Fruit fly (Drosophila melanogaster): Measurements from ENCODE around the gene CG13855.

Gene CG13855

DNA sequence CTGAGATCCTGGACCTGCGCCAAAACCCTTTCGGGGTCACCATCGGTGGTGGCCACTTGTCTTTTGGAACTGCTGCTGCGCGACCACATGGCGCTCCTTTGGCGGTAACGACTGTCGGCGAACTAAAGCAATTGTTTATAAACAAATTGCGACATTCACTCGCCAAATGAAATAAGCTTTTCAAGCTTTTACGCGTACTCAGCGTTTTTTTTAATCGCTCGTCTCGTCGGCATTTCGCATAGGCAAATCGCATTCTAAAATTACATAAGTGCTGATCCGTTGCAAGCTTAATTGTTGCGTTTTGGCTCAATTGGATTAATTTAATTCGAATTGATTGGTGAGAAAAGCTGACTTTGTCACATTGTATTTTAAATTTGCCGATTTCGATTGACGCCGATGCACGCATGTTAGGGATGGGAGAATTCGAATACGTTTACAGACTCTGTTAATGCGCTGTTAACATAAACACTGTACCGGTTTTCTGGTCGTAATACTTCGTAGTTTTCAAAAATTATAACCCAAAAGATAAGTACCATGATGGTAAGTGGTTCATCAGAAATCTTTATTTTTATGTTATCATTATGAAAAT lies 19.0 kb downstream of the CG13855 start, which contains the start of gene pinta (continued):
- TF ChIP-seq Dp (GFP tag; optimal IDR thresholded peaks at IDR 0.05) (peak; percentile 21), B-H1 (GFP tag; IDR thresholded peaks at IDR 0.05) (no peak), CG13287 (GFP tag; IDR thresholded peaks at IDR 0.05; ENCODE audit: partially characterized antibody) (peak; percentile 54), Meics (GFP tag; optimal IDR thresholded peaks at IDR 0.05) (no peak)

DNA sequence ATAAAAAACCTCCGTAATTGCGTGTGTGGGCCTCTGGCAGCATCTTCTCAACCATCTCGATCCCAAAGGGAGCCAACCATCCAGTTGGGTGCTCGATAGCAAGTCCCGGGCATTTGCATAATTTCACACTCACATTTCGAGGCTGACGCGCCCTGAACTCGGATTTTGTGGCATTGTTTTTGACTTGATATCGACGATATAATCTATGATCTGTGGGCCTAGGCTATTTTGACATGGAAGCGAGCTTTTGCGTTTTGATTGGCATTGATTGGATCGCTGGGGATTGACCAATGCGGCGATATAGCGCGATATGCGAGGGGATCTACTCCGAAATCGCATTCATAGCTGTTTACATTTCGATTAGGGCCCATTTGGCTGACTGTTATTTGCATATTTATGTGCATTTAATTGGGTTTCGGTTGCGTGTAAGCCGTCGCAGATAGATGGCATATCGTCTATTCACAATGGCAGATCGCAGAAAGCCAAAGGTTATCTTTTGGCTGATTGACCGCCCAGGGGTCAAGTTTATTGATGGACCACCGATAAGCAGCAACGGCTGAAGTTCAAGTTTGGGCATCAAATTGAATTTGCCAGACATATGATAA lies 26.6 kb downstream of the CG13855 start:
- TF ChIP-seq oc (tag; optimal IDR thresholded peaks at IDR 0.05) (peak; percentile 79), Awh (GFP tag; IDR thresholded peaks at IDR 0.05) (peak; percentile 70), CG12769 (tag; optimal IDR thresholded peaks at IDR 0.05) (peak; percentile 88), CG12071 (GFP tag; optimal IDR thresholded peaks at IDR 0.05) (no peak), Hr78 (GFP tag; optimal IDR thresholded peaks at IDR 0.05) (peak in 1 of 2 experiments; percentile 82), sr (GFP tag; IDR thresholded peaks at IDR 0.05) (0 out of 3 replicates have a peak, but pooled peaks have one; percentile 2), Pdp1 (GFP tag; optimal IDR thresholded peaks at IDR 0.05) (peak in 1 of 2 experiments; percentile 9), vvl (GFP tag; IDR thresholded peaks at IDR 0.05) (peak; percentile 62; the same call in 1 of the 2 replicates), CG15269 (tag; optimal IDR thresholded peaks at IDR 0.05) (peak; percentile 77), grn (GFP tag; optimal IDR thresholded peaks at IDR 0.05) (peak; percentile 79), abd-A (tag; optimal IDR thresholded peaks at IDR 0.05) (peak; percentile 96), CHES-1-like (GFP tag; optimal IDR thresholded peaks at IDR 0.05) (no peak), repo (GFP tag; optimal IDR thresholded peaks at IDR 0.05) (no peak), sd (tag; optimal IDR thresholded peaks at IDR 0.05) (peak; percentile 31), stwl (tag; optimal IDR thresholded peaks at IDR 0.05) (no peak)

DNA sequence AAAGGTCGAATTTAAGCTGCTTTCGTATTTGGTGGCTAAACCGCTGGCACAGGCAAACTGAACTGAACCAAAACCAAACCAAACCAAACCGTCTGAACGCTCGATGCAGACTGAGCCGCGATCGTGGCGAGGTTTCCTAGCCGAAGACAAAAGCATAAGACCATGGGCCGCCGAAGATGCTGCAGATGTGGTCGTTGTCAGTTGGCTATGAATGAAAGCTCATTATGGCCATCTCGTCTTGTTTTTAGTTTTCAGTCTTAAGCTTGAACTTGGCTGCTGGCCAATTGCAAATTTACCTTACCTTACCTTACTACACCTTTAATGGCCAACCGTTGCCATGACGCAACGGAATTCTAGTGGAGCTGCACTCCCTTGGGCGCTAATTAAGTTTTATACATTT lies 30.3 kb downstream of the CG13855 start, which contains the start of gene CG13847:
TSS of gene CG13847 (minus strand) at position 101 of the 400 bp plus-strand sequence.
- no peak for TF ChIP-seq CG6854 (GFP tag; optimal IDR thresholded peaks at IDR 0.05)
- TF ChIP-seq vnd (GFP tag; IDR thresholded peaks at IDR 0.05; ENCODE audit: partially characterized antibody) = 0 out of 3 replicates have a peak, but pooled peaks have one; percentile 7
- no peak for TF ChIP-seq maf-S (GFP tag; optimal IDR thresholded peaks at IDR 0.05)
- peak; percentile 28 for TF ChIP-seq pros (GFP tag; optimal IDR thresholded peaks at IDR 0.05)
- TF ChIP-seq CG31388 (GFP tag; optimal IDR thresholded peaks at IDR 0.05) = no peak
- TF ChIP-seq eyg (GFP tag; optimal IDR thresholded peaks at IDR 0.05) = no peak
- no peak for TF ChIP-seq HLH54F (GFP tag; optimal IDR thresholded peaks at IDR 0.05)
- TF ChIP-seq CG10267 (tag; optimal IDR thresholded peaks at IDR 0.05) = no peak
- no peak for TF ChIP-seq jigr1 (GFP tag; IDR thresholded peaks at IDR 0.05)

DNA sequence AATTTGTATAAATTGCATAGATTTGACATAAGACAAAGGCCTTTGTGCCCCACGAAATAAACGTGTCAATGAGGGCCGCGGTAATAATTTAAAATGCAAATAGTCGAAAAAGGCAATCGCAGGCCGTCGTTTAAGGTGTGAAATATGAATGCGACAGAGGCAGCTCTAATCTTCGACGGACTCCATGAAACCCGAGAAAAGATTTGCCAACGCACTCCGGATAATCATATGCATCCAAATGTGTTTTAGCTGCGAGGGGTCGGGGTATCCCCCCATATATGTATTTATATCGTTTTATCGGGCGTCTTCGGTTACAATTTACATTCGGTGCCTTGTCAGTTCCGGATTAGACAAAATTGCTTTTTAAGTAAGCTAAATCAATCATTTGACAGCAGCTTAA lies 32.6 kb downstream of the CG13855 start:
- no peak for TF ChIP-seq MTF-1 (GFP tag; optimal IDR thresholded peaks at IDR 0.05; ENCODE audit: borderline replicate concordance)
- TF ChIP-seq Aef1 (GFP tag; IDR thresholded peaks at IDR 0.05) = no peak
- peak; percentile 20 for TF ChIP-seq pros (GFP tag; optimal IDR thresholded peaks at IDR 0.05)
- peak in 1 of 2 experiments; percentile 12 for TF ChIP-seq Eip74EF (GFP tag; optimal IDR thresholded peaks at IDR 0.05)
- peak; percentile 60 for TF ChIP-seq abd-A (tag; optimal IDR thresholded peaks at IDR 0.05)
- no peak for TF ChIP-seq Hmx (GFP tag; optimal IDR thresholded peaks at IDR 0.05)
- TF ChIP-seq vvl (GFP tag; IDR thresholded peaks at IDR 0.05) = peak; percentile 66; the same call in 1 of the 2 replicates
- TF ChIP-seq BEAF-32 (GFP tag; optimal IDR thresholded peaks at IDR 0.05) = no peak
- peak; percentile 58 for TF ChIP-seq oc (tag; optimal IDR thresholded peaks at IDR 0.05)
